Fruit fly (Drosophila melanogaster): ENCODE measurements around the gene ZIPIC.

Gene ZIPIC

dm6 chr3R:30061154-30061482 lies 24.4 kb upstream of the ZIPIC start (continued):
- TF ChIP-seq Hr38 (GFP tag; optimal IDR thresholded peaks at IDR 0.05): no peak
- TF ChIP-seq eg (GFP tag; IDR thresholded peaks at IDR 0.05): peak; percentile 95
- TF ChIP-seq spab (GFP tag; optimal IDR thresholded peaks at IDR 0.05): peak; percentile 89
- TF ChIP-seq OdsH (GFP tag; optimal IDR thresholded peaks at IDR 0.05): peak; percentile 92
- TF ChIP-seq fd59A (GFP tag; optimal IDR thresholded peaks at IDR 0.05): peak; percentile 75
- peak; percentile 92 for TF ChIP-seq CG3032 (tag; optimal IDR thresholded peaks at IDR 0.05)
- TF ChIP-seq fkh (GFP tag; optimal IDR thresholded peaks at IDR 0.05): peak; percentile 47

- TF ChIP-seq CG6163 (GFP tag; IDR thresholded peaks at IDR 0.05) (no peak), fkh (GFP tag; optimal IDR thresholded peaks at IDR 0.05) (peak; percentile 56), CG11762 (GFP tag; optimal IDR thresholded peaks at IDR 0.05; ENCODE audit: insufficient read depth) (no peak)
Measured at dm6 chr3R:30060451-30061153, 23.9 kb upstream of the ZIPIC start.

- TF ChIP-seq Ets96B (tag; optimal IDR thresholded peaks at IDR 0.05): no peak
- TF ChIP-seq CG4318 (GFP tag; optimal IDR thresholded peaks at IDR 0.05): no peak
- TF ChIP-seq Sox15 (GFP tag; optimal IDR thresholded peaks at IDR 0.05): no peak
- no peak for TF ChIP-seq cyc (GFP tag; optimal IDR thresholded peaks at IDR 0.05)
- peak; percentile 57 for TF ChIP-seq Eip78C (GFP tag)
- no peak for TF ChIP-seq net (GFP tag; optimal IDR thresholded peaks at IDR 0.05)
- TF ChIP-seq Hr38 (GFP tag; optimal IDR thresholded peaks at IDR 0.05): no peak
- no peak for TF ChIP-seq svp (GFP tag)
- no peak for TF ChIP-seq CG10631 (GFP tag; optimal IDR thresholded peaks at IDR 0.05)
- no peak for TF ChIP-seq pdm3 (GFP tag; optimal IDR thresholded peaks at IDR 0.05)
- peak; percentile 49 for TF ChIP-seq dsx (GFP tag; optimal IDR thresholded peaks at IDR 0.05; ENCODE audit: poor library complexity, severe bottlenecking)
- TF ChIP-seq acj6 (GFP tag; optimal IDR thresholded peaks at IDR 0.05): no peak
- TF ChIP-seq Smox (GFP tag; optimal IDR thresholded peaks at IDR 0.05): no peak
- peak in 1 of 2 experiments; percentile 7 for TF ChIP-seq ss (GFP tag; optimal IDR thresholded peaks at IDR 0.05)
- no peak for TF ChIP-seq CG8319 (GFP tag; optimal IDR thresholded peaks at IDR 0.05)
- no peak for TF ChIP-seq CG6163 (GFP tag; IDR thresholded peaks at IDR 0.05)
Measured at dm6 chr3R:30059944-30060343, 23.3 kb upstream of the ZIPIC start.

dm6 chr3R:30058057-30058868 lies 21.6 kb upstream of the ZIPIC start, which contains the start of gene sima:
TSS of gene sima (plus strand) at chr3R:30058311.
- TF ChIP-seq CG10631 (GFP tag; optimal IDR thresholded peaks at IDR 0.05) (no peak), Eip78C (GFP tag) (peak; percentile 77), CG15336 (GFP tag; IDR thresholded peaks at IDR 0.05) (peak; percentile 46; the same call in 1 of the 2 replicates), CG6792 (GFP tag; optimal IDR thresholded peaks at IDR 0.05) (no peak), CG8632 (GFP tag; optimal IDR thresholded peaks at IDR 0.05) (no peak), CG32006 (GFP tag; optimal IDR thresholded peaks at IDR 0.05) (peak; percentile 9), OdsH (GFP tag; optimal IDR thresholded peaks at IDR 0.05) (peak; percentile 43), esn (GFP tag; optimal IDR thresholded peaks at IDR 0.05) (peak; percentile 19), CG10669 (GFP tag; optimal IDR thresholded peaks at IDR 0.05) (no peak), Eip75B (GFP tag; optimal IDR thresholded peaks at IDR 0.05) (no peak), CG3919 (GFP tag; optimal IDR thresholded peaks at IDR 0.05) (peak; percentile 41), topi (GFP tag; optimal IDR thresholded peaks at IDR 0.05) (peak; percentile 35), CG9139 (GFP tag; optimal IDR thresholded peaks at IDR 0.05) (peak; percentile 28), Lpt (GFP tag; optimal IDR thresholded peaks at IDR 0.05) (no peak), CG1621 (tag; optimal IDR thresholded peaks at IDR 0.05) (no peak), Ets21C (GFP tag; optimal IDR thresholded peaks at IDR 0.05) (peak; percentile 5), svp (GFP tag) (peak; percentile 28), CG6163 (GFP tag; IDR thresholded peaks at IDR 0.05) (peak; percentile 61), Met (GFP tag; optimal IDR thresholded peaks at IDR 0.05) (peak; percentile 13), CG31627 (GFP tag; optimal IDR thresholded peaks at IDR 0.05) (peak; percentile 24), acj6 (GFP tag; optimal IDR thresholded peaks at IDR 0.05) (peak; percentile 6), Ets96B (tag; optimal IDR thresholded peaks at IDR 0.05) (no peak), Hr39 (GFP tag; optimal IDR thresholded peaks at IDR 0.05) (peak; percentile 36), fd85E (GFP tag; optimal IDR thresholded peaks at IDR 0.05) (no peak), lz (GFP tag; optimal IDR thresholded peaks at IDR 0.05) (peak; percentile 41), CG7368 (GFP tag; optimal IDR thresholded peaks at IDR 0.05) (peak; percentile 11), CG8319 (GFP tag; optimal IDR thresholded peaks at IDR 0.05) (no peak), dac (GFP tag; optimal IDR thresholded peaks at IDR 0.05) (no peak), cyc (GFP tag; optimal IDR thresholded peaks at IDR 0.05) (peak; percentile 19), Sox15 (GFP tag; optimal IDR thresholded peaks at IDR 0.05) (no peak)

All from whole organism, prepupa.